Worm (Caenorhabditis elegans): ENCODE results near the gene col-146.

Gene col-146

DNA sequence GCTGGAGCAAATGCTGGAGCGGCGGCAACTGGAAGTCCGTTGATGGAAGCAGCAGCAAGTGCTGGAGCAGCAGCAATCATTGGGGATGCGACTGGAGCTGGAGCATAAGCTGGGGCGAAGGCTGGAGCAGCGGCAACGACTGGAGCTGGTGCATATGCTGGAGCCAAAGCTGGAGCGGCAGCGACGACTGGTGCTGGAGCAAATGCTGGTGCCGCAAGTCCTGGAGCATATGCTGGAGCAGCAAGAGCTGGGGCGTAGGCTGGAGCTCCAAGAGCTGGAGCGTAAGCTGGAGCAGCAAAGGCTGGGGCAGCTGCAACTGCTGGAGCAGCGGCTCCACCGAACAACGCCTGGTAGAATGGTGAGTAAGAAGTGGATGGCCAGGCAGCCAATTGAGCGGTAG lies 11.3 kb upstream of the col-146 start:
- no peak for TF ChIP-seq ceh-48 (tag; optimal IDR thresholded peaks at IDR 0.05)
- peak; percentile 31 for TF ChIP-seq mec-3 (tag; optimal IDR thresholded peaks at IDR 0.05; ENCODE audit: borderline replicate concordance)
- no peak for TF ChIP-seq pqm-1 (tag; optimal IDR thresholded peaks at IDR 0.05)

DNA sequence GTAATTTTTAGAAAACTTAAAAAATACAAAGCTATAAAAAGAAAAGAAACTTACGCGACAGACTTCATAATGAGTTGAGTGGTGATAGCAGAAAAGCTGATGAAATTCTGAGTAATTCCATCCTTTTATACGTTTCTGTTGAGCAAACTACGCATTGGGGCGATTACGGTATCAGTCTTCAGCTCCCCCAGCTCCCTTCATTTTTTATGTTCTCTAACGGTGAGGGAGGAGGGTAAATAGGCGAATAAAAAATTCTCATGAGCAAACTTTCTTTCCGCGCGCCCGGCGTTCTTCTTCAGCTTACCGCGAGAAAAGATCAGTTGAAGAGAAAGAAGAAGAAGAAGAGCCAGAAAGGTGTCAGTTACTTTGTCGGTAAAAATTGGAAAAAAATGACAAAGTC lies 10.8 kb upstream of the col-146 start, which contains the start of gene idpc-7:
Gene idpc-7 (minus strand): TSS at position 101 of the 400 bp plus-strand sequence.
- TF ChIP-seq ceh-22 (tag; optimal IDR thresholded peaks at IDR 0.05) (no peak), ceh-6 (GFP tag; optimal IDR thresholded peaks at IDR 0.05) (no peak), nhr-11 (tag; optimal IDR thresholded peaks at IDR 0.05) (no peak)

DNA sequence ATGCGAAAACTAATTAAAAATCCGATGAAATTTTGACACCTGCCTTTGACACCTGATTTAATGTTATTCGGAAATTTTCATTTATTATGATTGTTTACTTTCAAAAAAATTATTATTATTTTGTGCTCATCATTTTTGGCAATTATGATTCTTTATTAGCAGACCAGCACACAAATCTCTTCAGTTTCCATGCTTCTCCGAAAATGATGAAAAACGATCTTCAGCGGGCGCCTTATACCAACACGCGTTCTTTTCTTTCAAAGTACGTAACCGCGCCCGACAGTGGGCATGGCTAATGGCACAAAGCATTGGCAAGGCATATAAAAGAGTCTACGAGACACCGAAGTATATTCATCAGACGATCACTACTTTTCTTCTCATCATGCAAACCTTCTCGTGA lies 9.9 kb upstream of the col-146 start, which contains the start of gene idpc-6:
Gene idpc-6 (plus strand): TSS at position 301 of the 400 bp plus-strand sequence.
- TF ChIP-seq pag-3 (tag; optimal IDR thresholded peaks at IDR 0.05; ENCODE audit: borderline replicate concordance) (no peak), dve-1 (tag; optimal IDR thresholded peaks at IDR 0.05) (no peak), dmd-4 (tag; optimal IDR thresholded peaks at IDR 0.05; ENCODE audit: borderline replicate concordance) (no peak), eyg-1 (tag; optimal IDR thresholded peaks at IDR 0.05) (no peak), ama-1 (optimal IDR thresholded peaks at IDR 0.05) (no peak), unc-55 (GFP tag; optimal IDR thresholded peaks at IDR 0.05) (no peak), fkh-6 (tag; optimal IDR thresholded peaks at IDR 0.05) (no peak), pqm-1 (tag; optimal IDR thresholded peaks at IDR 0.05) (no peak), gmeb-2 (tag; optimal IDR thresholded peaks at IDR 0.05) (no peak), F13H6.1 (tag; optimal IDR thresholded peaks at IDR 0.05) (no peak), ttx-3 (tag; optimal IDR thresholded peaks at IDR 0.05) (no peak), ceh-24 (tag; optimal IDR thresholded peaks at IDR 0.05) (no peak), pha-4 (tag; optimal IDR thresholded peaks at IDR 0.05) (no peak), unc-3 (GFP tag; conservative IDR thresholded peaks at IDR 0.05) (no peak), unc-3 (tag; optimal IDR thresholded peaks at IDR 0.05) (no peak), madf-2 (tag; optimal IDR thresholded peaks at IDR 0.05) (no peak), ceh-18 (tag; optimal IDR thresholded peaks at IDR 0.05) (no peak), ceh-2 (tag; optimal IDR thresholded peaks at IDR 0.05) (no peak)

DNA sequence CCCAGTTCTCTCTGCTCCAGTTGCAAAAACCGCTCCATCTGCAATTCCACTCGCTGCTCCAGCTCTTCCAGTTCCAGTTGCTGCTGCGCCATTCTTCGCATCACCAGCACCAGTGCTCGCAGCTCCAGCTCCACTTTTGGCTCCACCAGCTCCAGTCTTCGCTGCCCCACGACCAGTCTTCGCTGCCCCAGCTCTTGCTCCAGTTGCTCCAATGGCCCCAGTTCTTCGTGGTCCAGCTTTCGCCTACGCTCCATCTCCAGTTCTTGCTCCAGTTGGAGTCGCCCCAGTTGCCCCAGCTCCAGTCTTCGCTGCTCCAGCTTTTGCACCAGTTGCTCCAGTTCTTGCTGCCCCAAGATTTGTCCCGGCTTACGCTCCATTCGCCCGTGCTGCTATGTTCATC lies 9.3 kb upstream of the col-146 start:
- no peak for TF ChIP-seq ceh-18 (tag; optimal IDR thresholded peaks at IDR 0.05)
- no peak for TF ChIP-seq eyg-1 (tag; optimal IDR thresholded peaks at IDR 0.05)
- TF ChIP-seq ztf-16 (tag; optimal IDR thresholded peaks at IDR 0.05): no peak
- TF ChIP-seq pat-9 (tag; optimal IDR thresholded peaks at IDR 0.05): no peak
- no peak for TF ChIP-seq ceh-34 (tag; optimal IDR thresholded peaks at IDR 0.05)
- TF ChIP-seq hlh-6 (tag; optimal IDR thresholded peaks at IDR 0.05): no peak
- TF ChIP-seq fkh-10 (GFP tag; optimal IDR thresholded peaks at IDR 0.05): no peak
- no peak for TF ChIP-seq unc-86 (tag; optimal IDR thresholded peaks at IDR 0.05)
- no peak for TF ChIP-seq hlh-30 (tag; optimal IDR thresholded peaks at IDR 0.05; ENCODE audit: insufficient read depth)
- no peak for TF ChIP-seq rnt-1 (tag; optimal IDR thresholded peaks at IDR 0.05)
- TF ChIP-seq madf-2 (tag; optimal IDR thresholded peaks at IDR 0.05): no peak

DNA sequence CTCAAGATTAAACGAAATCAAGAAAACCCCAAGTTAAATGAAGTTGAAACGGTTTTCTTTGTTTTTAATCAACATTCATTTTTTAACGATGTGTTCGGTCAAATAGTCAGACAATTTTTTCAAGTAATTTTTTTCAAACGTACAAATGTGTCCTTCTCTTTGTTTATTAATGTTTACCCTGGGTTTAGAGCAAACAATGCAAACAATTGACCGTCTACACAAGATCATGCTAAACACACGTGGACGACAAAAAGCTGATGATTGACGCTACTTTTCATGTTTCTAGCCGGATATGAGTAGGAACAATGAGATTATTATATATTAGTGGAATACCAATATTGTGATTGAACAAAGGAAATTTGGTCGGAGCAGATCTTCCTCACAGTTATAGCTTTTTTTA lies 8.3 kb upstream of the col-146 start:
- no peak for TF ChIP-seq odd-2 (tag; optimal IDR thresholded peaks at IDR 0.05)
- no peak for TF ChIP-seq ceh-30 (tag; optimal IDR thresholded peaks at IDR 0.05)
- no peak for TF ChIP-seq ztf-16 (tag; optimal IDR thresholded peaks at IDR 0.05)
- no peak for TF ChIP-seq ceh-48 (tag; optimal IDR thresholded peaks at IDR 0.05)
- TF ChIP-seq eyg-1 (tag; optimal IDR thresholded peaks at IDR 0.05): no peak

DNA sequence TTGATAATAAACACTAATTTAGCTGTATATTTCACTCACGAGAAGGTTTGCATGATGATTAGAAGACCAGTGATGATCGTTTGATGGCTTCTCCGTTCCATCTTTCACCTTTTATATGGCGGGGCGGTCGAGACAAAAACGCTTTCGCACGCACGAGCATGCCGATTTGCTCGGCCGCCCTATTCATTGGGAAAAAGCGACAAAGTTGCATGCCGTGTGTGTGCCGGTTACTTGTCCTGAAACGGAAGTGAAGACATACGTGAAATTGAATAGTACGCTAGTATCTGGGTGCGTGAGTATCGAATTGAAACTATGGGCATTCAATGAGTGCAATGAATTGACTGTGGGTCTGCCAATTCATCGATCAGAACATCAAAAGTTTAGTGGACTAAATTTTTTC lies 6.9 kb upstream of the col-146 start, which contains the start of gene idpc-5:
Gene idpc-5 (minus strand): TSS at position 101 of the 400 bp plus-strand sequence.
- TF ChIP-seq elt-4 (tag; optimal IDR thresholded peaks at IDR 0.05): no peak
- TF ChIP-seq hlh-8 (tag; optimal IDR thresholded peaks at IDR 0.05): no peak
- no peak for TF ChIP-seq sox-2 (GFP tag; IDR thresholded peaks at IDR 0.05)
- TF ChIP-seq rnt-1 (tag; optimal IDR thresholded peaks at IDR 0.05): no peak
- no peak for TF ChIP-seq ets-4 (tag; optimal IDR thresholded peaks at IDR 0.05)
- TF ChIP-seq hlh-30 (tag; optimal IDR thresholded peaks at IDR 0.05; ENCODE audit: insufficient read depth): no peak
- TF ChIP-seq sox-4 (tag; optimal IDR thresholded peaks at IDR 0.05): no peak
- TF ChIP-seq hlh-13 (GFP tag; optimal IDR thresholded peaks at IDR 0.05): no peak
- no peak for TF ChIP-seq gmeb-2 (tag; optimal IDR thresholded peaks at IDR 0.05)
- TF ChIP-seq unc-86 (tag; optimal IDR thresholded peaks at IDR 0.05): no peak
- no peak for TF ChIP-seq pqm-1 (tag; optimal IDR thresholded peaks at IDR 0.05)
- no peak for TF ChIP-seq pha-2 (tag; optimal IDR thresholded peaks at IDR 0.05)
- no peak for TF ChIP-seq ceh-14 (tag; optimal IDR thresholded peaks at IDR 0.05)
- TF ChIP-seq syd-9 (tag; optimal IDR thresholded peaks at IDR 0.05): no peak
- TF ChIP-seq che-1 (tag; optimal IDR thresholded peaks at IDR 0.05): no peak
